Worm (Caenorhabditis elegans): ENCODE measurements around the gene acd-4.

Gene acd-4

ce11 chrV:8607353-8607850 lies 30.6 kb upstream of the acd-4 start, which contains the start of gene smk-1:
smk-1 (plus strand) TSS chrV:8607800.
- TF ChIP-seq elt-1 (tag; optimal IDR thresholded peaks at IDR 0.05) (no peak), egl-5 (tag; optimal IDR thresholded peaks at IDR 0.05) (no peak), nhr-23 (tag; optimal IDR thresholded peaks at IDR 0.05) (peak; percentile 67), nhr-25 (tag; optimal IDR thresholded peaks at IDR 0.05) (peak; percentile 89), sea-2 (GFP tag; optimal IDR thresholded peaks at IDR 0.05) (no peak), daf-12 (tag; optimal IDR thresholded peaks at IDR 0.05) (no peak), ama-1 (optimal IDR thresholded peaks at IDR 0.05) (no peak)

ce11 chrV:8608483-8608882 lies 29.5 kb upstream of the acd-4 start:
- TF ChIP-seq lin-15B (tag; optimal IDR thresholded peaks at IDR 0.05) (no peak), egl-5 (tag; optimal IDR thresholded peaks at IDR 0.05) (no peak), fos-1 (tag; optimal IDR thresholded peaks at IDR 0.05) (no peak), nhr-76 (tag; optimal IDR thresholded peaks at IDR 0.05) (no peak), zag-1 (tag; optimal IDR thresholded peaks at IDR 0.05) (no peak), ztf-4 (tag; optimal IDR thresholded peaks at IDR 0.05) (no peak)

ce11 chrV:8609776-8610529 lies 28.1 kb upstream of the acd-4 start:
- no peak for TF ChIP-seq nhr-237 (tag; optimal IDR thresholded peaks at IDR 0.05)
- no peak for TF ChIP-seq elt-2 (tag; optimal IDR thresholded peaks at IDR 0.05)
- TF ChIP-seq ceh-28 (tag; optimal IDR thresholded peaks at IDR 0.05) = no peak
- peak; percentile 3 for TF ChIP-seq mdl-1 (tag; optimal IDR thresholded peaks at IDR 0.05)
- no peak for TF ChIP-seq zag-1 (tag; optimal IDR thresholded peaks at IDR 0.05)
- TF ChIP-seq lin-39 (tag; optimal IDR thresholded peaks at IDR 0.05) = peak; percentile 65
- no peak for TF ChIP-seq pqm-1 (tag; optimal IDR thresholded peaks at IDR 0.05)
- TF ChIP-seq mml-1 (tag; optimal IDR thresholded peaks at IDR 0.05) = no peak
- TF ChIP-seq nhr-43 (tag; optimal IDR thresholded peaks at IDR 0.05; ENCODE audit: poor library complexity, severe bottlenecking) = peak; percentile 42
- no peak for TF ChIP-seq ZK546.5 (tag; optimal IDR thresholded peaks at IDR 0.05)
- TF ChIP-seq ceh-16 (tag; optimal IDR thresholded peaks at IDR 0.05) = no peak
- no peak for TF ChIP-seq unc-39 (tag; optimal IDR thresholded peaks at IDR 0.05)
- no peak for TF ChIP-seq nhr-25 (tag; optimal IDR thresholded peaks at IDR 0.05)
- no peak for TF ChIP-seq lsy-12 (tag; optimal IDR thresholded peaks at IDR 0.05)
- peak; percentile 28 for TF ChIP-seq nfya-1 (tag; optimal IDR thresholded peaks at IDR 0.05; ENCODE audit: insufficient read depth)
- no peak for TF ChIP-seq ceh-82 (tag; optimal IDR thresholded peaks at IDR 0.05)
- no peak for TF ChIP-seq nhr-76 (tag; optimal IDR thresholded peaks at IDR 0.05)
- TF ChIP-seq sea-2 (GFP tag; optimal IDR thresholded peaks at IDR 0.05) = no peak
- no peak for TF ChIP-seq nhr-77 (tag; optimal IDR thresholded peaks at IDR 0.05)
- peak; percentile 31 for TF ChIP-seq snpc-4 (tag; optimal IDR thresholded peaks at IDR 0.05)
- TF ChIP-seq daf-12 (tag; optimal IDR thresholded peaks at IDR 0.05) = no peak
- peak; percentile 60 for TF ChIP-seq hmg-11 (tag; optimal IDR thresholded peaks at IDR 0.05)

- TF ChIP-seq ceh-28 (tag; optimal IDR thresholded peaks at IDR 0.05) = no peak
- TF ChIP-seq egl-5 (tag; optimal IDR thresholded peaks at IDR 0.05) = peak; percentile 45
- peak; percentile 9 for TF ChIP-seq lsy-12 (tag; optimal IDR thresholded peaks at IDR 0.05)
- no peak for TF ChIP-seq zag-1 (tag; optimal IDR thresholded peaks at IDR 0.05)
- no peak for TF ChIP-seq fkh-10 (GFP tag; optimal IDR thresholded peaks at IDR 0.05)
- peak; percentile 18 for TF ChIP-seq snpc-4 (tag; optimal IDR thresholded peaks at IDR 0.05)
- TF ChIP-seq ztf-11 (tag; optimal IDR thresholded peaks at IDR 0.05) = no peak
- no peak for TF ChIP-seq nhr-67 (tag; optimal IDR thresholded peaks at IDR 0.05)
- TF ChIP-seq nhr-25 (tag; optimal IDR thresholded peaks at IDR 0.05) = peak; percentile 91
- no peak for TF ChIP-seq skn-1 (tag; optimal IDR thresholded peaks at IDR 0.05)
- no peak for TF ChIP-seq lin-15B (tag; optimal IDR thresholded peaks at IDR 0.05)
- TF ChIP-seq fkh-2 (tag; optimal IDR thresholded peaks at IDR 0.05) = no peak
- TF ChIP-seq unc-39 (tag; optimal IDR thresholded peaks at IDR 0.05) = no peak
- no peak for TF ChIP-seq daf-12 (tag; optimal IDR thresholded peaks at IDR 0.05)
- no peak for TF ChIP-seq nhr-28 (tag; optimal IDR thresholded peaks at IDR 0.05)
- TF ChIP-seq ceh-16 (tag; optimal IDR thresholded peaks at IDR 0.05) = no peak
- no peak for TF ChIP-seq egl-27 (tag; optimal IDR thresholded peaks at IDR 0.05)
- no peak for TF ChIP-seq eor-1 (tag; optimal IDR thresholded peaks at IDR 0.05)
- no peak for TF ChIP-seq unc-62 (GFP tag; optimal IDR thresholded peaks at IDR 0.05)
- TF ChIP-seq nhr-11 (tag; optimal IDR thresholded peaks at IDR 0.05) = no peak
- peak; percentile 99 for TF ChIP-seq pha-4 (tag; optimal IDR thresholded peaks at IDR 0.05)
- no peak for TF ChIP-seq aly-2 (tag; optimal IDR thresholded peaks at IDR 0.05)
- TF ChIP-seq mml-1 (tag; optimal IDR thresholded peaks at IDR 0.05) = peak; percentile 38
- TF ChIP-seq nhr-23 (tag; optimal IDR thresholded peaks at IDR 0.05) = peak; percentile 60
- TF ChIP-seq nhr-237 (tag; optimal IDR thresholded peaks at IDR 0.05) = no peak
- no peak for TF ChIP-seq ama-1 (optimal IDR thresholded peaks at IDR 0.05)
- peak; percentile 12 for TF ChIP-seq nfya-1 (tag; optimal IDR thresholded peaks at IDR 0.05; ENCODE audit: insufficient read depth)
- no peak for TF ChIP-seq lin-39 (tag; optimal IDR thresholded peaks at IDR 0.05)
- no peak for TF ChIP-seq nhr-76 (tag; optimal IDR thresholded peaks at IDR 0.05)
- no peak for TF ChIP-seq ztf-4 (tag; optimal IDR thresholded peaks at IDR 0.05)
- TF ChIP-seq hmg-11 (tag; optimal IDR thresholded peaks at IDR 0.05) = no peak
- peak; percentile 27 for TF ChIP-seq jun-1 (tag; optimal IDR thresholded peaks at IDR 0.05)
These were observed 27.2 kb upstream of the acd-4 start, which contains the start of gene fip-4 for ce11 chrV:8610633-8611404. fip-4 (minus strand) TSS chrV:8611268.

All from whole organism, L3 larva.